Fruit fly (Drosophila melanogaster): ENCODE results near the gene eIF3e.
A peak's percentile ranks its signal among the peaks of the same experiment; 100 is the strongest.

The eIF3e gene

DNA sequence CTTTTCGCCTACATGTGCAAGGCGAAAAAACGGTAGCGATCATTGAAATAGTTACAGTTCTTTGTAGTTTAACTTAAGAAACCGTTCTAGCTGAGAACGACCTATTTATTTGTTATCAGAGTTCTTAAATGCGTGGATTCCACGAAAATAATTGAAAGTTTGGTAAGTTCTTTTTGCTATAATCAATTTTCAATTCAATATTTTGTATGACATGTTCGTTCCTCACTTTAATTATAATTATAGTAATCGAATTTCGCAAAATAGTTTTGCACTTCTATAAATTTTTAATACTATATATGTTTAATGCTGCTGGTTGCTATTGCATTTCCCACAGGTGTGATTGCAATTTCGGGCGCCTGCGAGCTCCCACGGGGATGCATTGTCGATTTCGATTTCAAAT lies 38.4 kb downstream of the eIF3e start:
- TF ChIP-seq CG13204 (GFP tag; optimal IDR thresholded peaks at IDR 0.05): no peak
- TF ChIP-seq CG12605 (GFP tag; IDR thresholded peaks at IDR 0.05): no peak
- TF ChIP-seq CG4496 (GFP tag; IDR thresholded peaks at IDR 0.05): 0 out of 3 replicates have a peak, but pooled peaks have one; percentile 31
- no peak for TF ChIP-seq D1 (tag; optimal IDR thresholded peaks at IDR 0.05)
- peak; percentile 67 for TF ChIP-seq CG8301 (tag; optimal IDR thresholded peaks at IDR 0.05)
- peak; percentile 29 for TF ChIP-seq Pif1A (GFP tag; optimal IDR thresholded peaks at IDR 0.05)
- TF ChIP-seq CG14655 (GFP tag; optimal IDR thresholded peaks at IDR 0.05): peak; percentile 69
- TF ChIP-seq CG10348 (GFP tag; IDR thresholded peaks at IDR 0.05): no peak
- TF ChIP-seq CG8159 (tag; optimal IDR thresholded peaks at IDR 0.05): peak; percentile 66
- TF ChIP-seq gl (tag; optimal IDR thresholded peaks at IDR 0.05): no peak
- no peak for TF ChIP-seq rn (GFP tag; IDR thresholded peaks at IDR 0.05)
- no peak for TF ChIP-seq EcR (GFP tag; optimal IDR thresholded peaks at IDR 0.05)
- TF ChIP-seq Pif1B (GFP tag; optimal IDR thresholded peaks at IDR 0.05): peak; percentile 12
- no peak for TF ChIP-seq Ets98B (GFP tag; IDR thresholded peaks at IDR 0.05)
- TF ChIP-seq Snoo (tag; optimal IDR thresholded peaks at IDR 0.05): peak; percentile 42
- TF ChIP-seq CG9948 (tag; optimal IDR thresholded peaks at IDR 0.05): peak; percentile 56
- no peak for TF ChIP-seq fd96Ca (GFP tag; IDR thresholded peaks at IDR 0.05)
- peak; percentile 57 for TF ChIP-seq CG17806 (tag; optimal IDR thresholded peaks at IDR 0.05)
- peak; percentile 55 for TF ChIP-seq CG15710 (tag; optimal IDR thresholded peaks at IDR 0.05)
- TF ChIP-seq CG34367 (tag; optimal IDR thresholded peaks at IDR 0.05): peak; percentile 36
- 0 out of 2 replicates have a peak, but pooled peaks have one; percentile 44 for TF ChIP-seq CG32121 (GFP tag; IDR thresholded peaks at IDR 0.05)

DNA sequence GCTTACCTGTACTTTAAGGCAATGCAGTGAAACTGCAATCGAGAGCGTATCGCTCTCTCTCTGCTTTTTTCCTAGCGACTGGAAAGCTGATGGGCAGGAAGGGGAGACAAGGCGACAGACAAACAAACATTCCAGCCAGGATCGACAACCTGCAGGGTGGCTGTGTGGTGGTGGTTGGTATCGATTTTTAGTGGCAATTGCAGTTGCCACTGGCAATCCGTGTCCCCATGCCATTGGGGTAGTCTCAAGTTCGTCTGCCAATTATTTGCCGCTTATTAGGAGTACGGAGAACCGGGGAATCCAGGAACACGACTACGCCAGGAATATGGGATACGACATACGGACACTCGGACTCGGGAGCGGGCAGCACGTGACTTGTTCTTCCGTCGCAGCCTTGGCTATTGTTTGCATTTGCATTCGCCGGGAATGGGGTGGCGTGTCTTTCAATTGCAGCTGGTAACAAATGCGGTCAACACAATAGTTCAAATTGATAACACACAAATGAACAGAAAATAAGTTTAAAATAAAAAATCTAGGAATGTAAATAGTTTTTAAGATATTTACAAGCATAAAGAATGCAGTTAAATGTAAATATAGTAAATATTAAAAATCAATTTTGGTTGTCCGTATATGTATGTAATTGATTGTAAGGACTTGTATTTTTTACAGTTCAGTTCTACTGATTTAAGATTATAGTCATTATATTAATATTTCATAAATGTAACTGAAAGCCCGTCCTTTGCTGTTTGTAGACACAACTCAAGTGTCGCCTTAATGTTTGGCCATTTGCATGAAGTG lies 40.0 kb downstream of the eIF3e start:
- no peak for TF ChIP-seq rn (GFP tag; IDR thresholded peaks at IDR 0.05)
- no peak for TF ChIP-seq EcR (GFP tag; optimal IDR thresholded peaks at IDR 0.05)
- peak; percentile 67 for TF ChIP-seq CG9948 (tag; optimal IDR thresholded peaks at IDR 0.05)
- TF ChIP-seq CG10348 (GFP tag; IDR thresholded peaks at IDR 0.05): no peak
- peak; percentile 37 for TF ChIP-seq CG8159 (tag; optimal IDR thresholded peaks at IDR 0.05)
- no peak for TF ChIP-seq CG13204 (GFP tag; optimal IDR thresholded peaks at IDR 0.05)
- no peak for TF ChIP-seq CG17806 (tag; optimal IDR thresholded peaks at IDR 0.05)
- peak; percentile 20 for TF ChIP-seq CG15710 (tag; optimal IDR thresholded peaks at IDR 0.05)
- TF ChIP-seq CG8301 (tag; optimal IDR thresholded peaks at IDR 0.05): peak; percentile 54
- TF ChIP-seq CG32121 (GFP tag; IDR thresholded peaks at IDR 0.05): no peak
- no peak for TF ChIP-seq fd96Ca (GFP tag; IDR thresholded peaks at IDR 0.05)
- TF ChIP-seq gl (tag; optimal IDR thresholded peaks at IDR 0.05): no peak
- peak; percentile 31 for TF ChIP-seq CG14655 (GFP tag; optimal IDR thresholded peaks at IDR 0.05)

DNA sequence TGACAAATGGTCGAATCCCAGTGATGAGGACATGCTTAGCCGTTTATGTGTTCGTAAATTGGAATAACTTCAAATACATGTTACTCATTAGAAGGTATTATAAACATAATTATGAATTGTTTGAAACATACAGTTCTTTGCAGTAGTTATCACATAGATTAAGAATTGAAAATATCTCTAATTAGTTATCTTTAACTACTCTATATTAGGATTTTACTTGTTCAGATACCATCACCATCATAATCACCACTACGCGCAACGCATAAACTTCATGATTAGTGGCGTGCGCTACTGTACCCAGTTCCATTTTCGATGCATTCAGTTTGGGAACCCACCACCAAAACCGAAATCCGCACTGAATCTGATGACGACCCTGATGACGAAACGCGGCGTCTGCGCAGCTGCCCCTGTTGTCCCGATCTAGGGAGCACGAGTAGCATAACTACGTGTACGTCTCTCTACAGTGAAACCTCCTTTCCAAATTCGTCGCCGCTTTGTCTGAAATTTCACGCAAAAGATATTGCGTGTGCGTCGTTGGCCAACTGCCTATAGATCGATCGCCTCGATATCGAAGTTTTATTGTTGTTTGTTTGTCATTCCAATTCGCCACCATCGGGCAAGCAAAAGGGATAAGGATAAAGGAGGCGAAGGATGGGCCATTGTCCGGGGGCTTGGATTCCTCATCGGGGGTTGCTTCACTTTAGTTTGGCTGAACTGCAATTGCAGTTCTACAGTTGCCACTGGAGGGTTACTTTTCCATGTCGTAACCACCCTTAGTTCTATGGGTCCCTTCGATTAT lies 42.6 kb downstream of the eIF3e start:
- no peak for TF ChIP-seq EcR (GFP tag; optimal IDR thresholded peaks at IDR 0.05)
- no peak for TF ChIP-seq gl (tag; optimal IDR thresholded peaks at IDR 0.05)
- TF ChIP-seq fd96Ca (GFP tag; IDR thresholded peaks at IDR 0.05): no peak
- no peak for TF ChIP-seq CG8159 (tag; optimal IDR thresholded peaks at IDR 0.05)
- no peak for TF ChIP-seq CG8301 (tag; optimal IDR thresholded peaks at IDR 0.05)

DNA sequence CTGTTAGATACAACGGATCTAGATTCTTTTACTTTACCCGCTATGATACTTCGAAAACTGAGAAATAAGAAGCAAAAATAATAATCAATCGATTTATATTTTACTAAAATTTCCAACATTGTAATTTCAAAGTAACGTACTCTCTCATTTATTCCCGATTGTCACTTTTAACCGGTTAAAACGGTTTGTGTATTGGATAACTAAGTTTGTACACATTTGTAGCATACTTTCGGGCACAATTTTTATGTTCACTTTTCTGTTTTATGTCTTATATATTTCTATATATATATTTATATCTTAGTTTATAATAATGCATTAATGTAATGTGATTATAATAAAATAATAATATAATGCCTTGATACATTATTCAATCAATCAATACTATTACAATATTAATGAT lies 45.1 kb downstream of the eIF3e start:
- TF ChIP-seq D1 (tag; optimal IDR thresholded peaks at IDR 0.05) (peak; percentile 67), gl (tag; optimal IDR thresholded peaks at IDR 0.05) (no peak)
